Fruit fly (Drosophila melanogaster) whole organism, wandering third instar larva: ENCODE measurements around the gene dwg.

Source experiments
- CG9705 ChIP-seq: fragments of 200-800 bp; sonication (Bioruptor generic); optimal IDR thresholded peaks from 2 replicates; lab custom pipeline; 2018; ENCODE audit warnings: missing biosample characterization, mild to moderate bottlenecking, missing genetic modification characterization
- CrebA ChIP-seq: fragments of 200-800 bp; sonication (Bioruptor generic); optimal IDR thresholded peaks from 2 replicates; lab custom pipeline; 2016; ENCODE audit warnings: missing biosample characterization, mild to moderate bottlenecking, missing genetic modification characterization, borderline replicate concordance
- Dfd ChIP-seq: fragments of >200 bp; optimal IDR thresholded peaks from 2 replicates; lab custom pipeline; 2017; ENCODE audit warnings: missing biosample characterization, missing genetic modification characterization
- Myc ChIP-seq: fragments of >200 bp; optimal IDR thresholded peaks from 2 replicates; lab custom pipeline; 2017
- OdsH ChIP-seq: fragments of 200-800 bp; sonication (Bioruptor generic); optimal IDR thresholded peaks from 2 replicates; lab custom pipeline; 2016; ENCODE audit warnings: missing biosample characterization, mild to moderate bottlenecking, missing genetic modification characterization
- br ChIP-seq: fragments of 200-800 bp; sonication (Bioruptor generic); optimal IDR thresholded peaks from 2 replicates; lab custom pipeline; 2016; ENCODE audit warnings: missing biosample characterization, missing genetic modification characterization
- dmrt93B ChIP-seq: fragments of 200-800 bp; sonication (Bioruptor generic); optimal IDR thresholded peaks from 2 replicates; lab custom pipeline; 2018; ENCODE audit warnings: missing biosample characterization, mild to moderate bottlenecking, missing genetic modification characterization
- fru ChIP-seq: fragments of 200-800 bp; sonication (Bioruptor generic); optimal IDR thresholded peaks from 3 replicates; lab custom pipeline; 2016; ENCODE audit warnings: missing biosample characterization, mild to moderate bottlenecking, missing genetic modification characterization
- h ChIP-seq: fragments of 200-800 bp; sonication (Bioruptor generic); optimal IDR thresholded peaks from 3 replicates; lab custom pipeline; 2016; ENCODE audit warnings: missing biosample characterization, mild to moderate bottlenecking, missing genetic modification characterization
- jim ChIP-seq: fragments of 175-275, 200-325 bp; sonication (Bioruptor generic); optimal IDR thresholded peaks from 2 replicates; lab custom pipeline; 2016; ENCODE audit warnings: missing biosample characterization, mild to moderate bottlenecking, missing genetic modification characterization
- lola ChIP-seq: fragments of >200 bp; optimal IDR thresholded peaks from 2 replicates; lab custom pipeline; 2017; ENCODE audit warnings: missing biosample characterization, missing genetic modification characterization
- pan ChIP-seq: fragments of >200 bp; optimal IDR thresholded peaks from 2 replicates; lab custom pipeline; 2017
- psq ChIP-seq: fragments of 200-800 bp; sonication (Bioruptor generic); optimal IDR thresholded peaks from 3 replicates; lab custom pipeline; 2017; ENCODE audit warnings: missing biosample characterization, mild to moderate bottlenecking, missing genetic modification characterization, moderate library complexity
- woc ChIP-seq: sonication (Bioruptor generic); optimal IDR thresholded peaks from 2 replicates; lab custom pipeline; 2016; ENCODE audit warnings: missing biosample characterization, mild to moderate bottlenecking, missing genetic modification characterization

- TF ChIP-seq psq (GFP tag; lab: Kevin White, UChicago) (no peak), br (GFP tag; lab: Kevin White, UChicago) (no peak), woc (GFP tag; lab: Kevin White, UChicago) (no peak), CG9705 (GFP tag; lab: Kevin White, UChicago) (no peak), OdsH (no peak), fru (GFP tag; lab: Kevin White, UChicago) (no peak), dmrt93B (GFP tag; lab: Kevin White, UChicago) (no peak), lola (GFP tag; lab: Kevin White, UChicago) (no peak), jim (GFP tag; lab: Kevin White, UChicago) (no peak), CrebA (GFP tag; lab: Kevin White, UChicago) (no peak), pan (lab: Kevin White, UChicago) (no peak), Myc (lab: Kevin White, UChicago) (no peak), h (GFP tag; lab: Kevin White, UChicago) (no peak), Dfd (no peak)
Measured at dm6 chrX:2682832-2683231, 44.7 kb upstream of the dwg start, which contains the start of gene CG2652.
